Fruit fly (Drosophila melanogaster): ENCODE results near the gene nerfin-2.

nerfin-2 gene

DNA sequence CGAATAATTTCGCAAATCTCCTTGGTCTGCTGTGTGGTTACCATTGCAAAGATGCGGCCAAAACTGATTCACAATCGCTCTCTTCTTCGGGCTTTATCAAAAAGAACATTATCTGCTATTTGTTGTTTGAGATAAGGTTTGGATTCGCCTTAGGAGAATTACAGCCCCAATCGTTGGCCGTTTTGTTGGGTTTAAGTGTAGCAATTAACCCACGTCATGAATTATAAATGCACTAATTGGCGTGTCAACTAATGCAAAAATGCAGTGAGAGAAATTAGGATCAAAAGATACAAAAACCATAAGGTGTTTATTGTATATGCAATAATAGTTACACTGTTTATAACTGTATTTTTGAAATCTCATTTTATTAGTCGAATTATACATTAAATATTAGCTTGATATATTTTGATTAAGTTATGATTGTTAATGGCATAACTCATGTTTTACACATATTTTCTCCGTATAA is 4.4 kb downstream of the nerfin-2 start, which contains the start of gene Alp13:
Gene Alp13 (minus strand): TSS at position 51 of the 466 bp plus-strand sequence.
- TF ChIP-seq CG17801 (GFP tag; optimal IDR thresholded peaks at IDR 0.05; ENCODE audit: partially characterized antibody) = peak; percentile 41

DNA sequence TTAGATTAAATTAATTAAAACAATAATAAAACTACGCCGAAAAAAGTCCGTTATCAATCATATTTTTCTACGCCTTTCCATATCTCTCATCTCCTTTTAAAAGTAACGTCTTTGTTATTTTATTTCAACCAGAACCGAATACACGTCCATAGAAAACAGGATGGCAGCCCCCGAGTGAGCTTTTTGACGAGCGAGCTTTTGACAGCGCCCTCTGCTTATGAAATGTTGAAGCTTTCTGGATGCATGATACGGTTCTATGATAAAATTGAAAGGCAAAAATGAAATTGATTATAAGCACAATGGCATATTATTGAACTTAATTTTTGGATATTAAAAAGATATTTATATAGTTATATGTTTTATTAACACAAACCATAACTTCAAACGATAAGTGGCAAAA is 5.7 kb downstream of the nerfin-2 start:
- TF ChIP-seq CG17801 (GFP tag; optimal IDR thresholded peaks at IDR 0.05; ENCODE audit: partially characterized antibody) = peak; percentile 56

DNA sequence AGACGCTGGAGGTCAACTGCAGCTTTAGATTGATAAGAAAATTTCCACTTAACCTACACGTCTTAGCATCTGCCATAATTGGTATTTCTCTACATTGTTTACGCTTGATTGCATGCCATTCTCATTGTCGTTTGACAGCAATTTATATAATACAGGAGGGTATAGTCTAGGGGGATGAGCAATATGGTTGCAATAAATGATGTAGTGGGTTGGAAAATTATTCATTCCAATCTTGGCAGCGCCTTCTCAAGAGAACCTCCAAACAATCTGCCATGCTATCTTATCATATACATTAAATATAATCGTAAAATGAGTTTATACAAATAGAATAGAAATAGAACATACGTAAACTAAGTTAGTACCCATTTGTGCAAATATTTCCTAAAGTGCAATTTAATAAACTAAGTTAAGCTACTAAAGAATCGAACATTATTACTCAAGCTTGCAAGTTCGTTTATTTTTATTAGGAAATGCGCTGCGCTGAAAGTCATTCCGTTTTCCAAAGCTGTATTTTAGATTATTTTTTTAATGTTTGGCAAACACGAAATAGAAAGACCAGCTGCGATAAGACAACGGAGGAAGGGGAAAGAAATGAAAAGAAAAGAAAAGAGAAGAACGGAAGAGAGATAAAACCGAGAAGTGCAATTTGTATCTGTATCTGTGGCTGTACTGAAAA is 7.7 kb downstream of the nerfin-2 start:
- no peak for TF ChIP-seq CG17801 (GFP tag; optimal IDR thresholded peaks at IDR 0.05; ENCODE audit: partially characterized antibody)

DNA sequence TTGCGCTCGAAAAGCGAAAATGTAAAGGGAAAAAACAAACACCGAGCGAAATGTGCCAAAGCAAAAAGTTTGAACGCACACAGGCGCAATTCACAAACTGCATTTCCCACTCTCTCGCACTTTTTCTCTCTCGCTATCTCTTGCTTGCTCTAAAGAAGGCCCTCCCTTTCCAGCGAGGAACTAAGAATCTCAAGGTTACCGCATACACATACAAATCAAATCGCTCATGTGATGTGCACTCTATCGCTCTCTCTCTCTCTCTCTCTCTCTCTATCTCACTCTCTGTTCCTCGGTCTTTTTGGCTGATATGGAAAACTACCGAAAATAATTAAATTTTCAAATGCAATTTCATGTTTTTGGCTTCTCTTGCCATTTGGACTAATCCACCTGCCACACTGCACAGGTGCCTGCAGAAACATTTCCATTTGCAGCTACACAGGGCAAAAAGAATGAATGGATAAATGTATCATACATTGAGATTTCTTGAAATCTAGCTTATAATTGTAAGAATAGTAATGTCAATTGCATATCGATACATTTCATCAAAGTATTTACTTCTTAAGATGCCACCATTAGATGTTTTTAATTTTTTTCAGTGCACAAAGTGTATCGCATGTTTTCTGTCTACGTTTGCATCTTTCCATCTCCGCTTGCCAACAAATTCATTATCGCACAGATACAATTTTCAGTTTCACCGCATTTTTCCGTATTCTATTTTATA is 8.5 kb downstream of the nerfin-2 start:
- TF ChIP-seq CG17801 (GFP tag; optimal IDR thresholded peaks at IDR 0.05; ENCODE audit: partially characterized antibody) = peak; percentile 78

DNA sequence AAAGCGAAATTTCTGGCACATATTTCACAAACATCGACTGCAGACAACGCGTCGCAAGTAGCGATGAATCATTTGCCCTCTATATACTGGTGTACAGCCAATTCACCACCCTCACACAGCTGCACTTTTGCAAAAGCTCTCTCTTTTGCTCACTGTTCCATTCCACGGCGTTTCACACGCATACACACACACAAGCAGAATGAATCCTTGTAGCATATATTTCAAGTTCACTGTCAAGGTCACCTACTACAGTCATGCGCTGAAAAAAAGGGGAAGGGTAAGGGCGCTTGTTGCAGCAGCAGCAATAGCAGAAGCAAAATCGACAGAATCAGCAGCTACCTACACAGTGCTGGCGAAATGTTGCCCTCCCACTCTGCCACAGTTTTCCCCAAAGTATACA is 9.8 kb downstream of the nerfin-2 start:
- peak; percentile 6 for TF ChIP-seq CG17801 (GFP tag; optimal IDR thresholded peaks at IDR 0.05; ENCODE audit: partially characterized antibody)

DNA sequence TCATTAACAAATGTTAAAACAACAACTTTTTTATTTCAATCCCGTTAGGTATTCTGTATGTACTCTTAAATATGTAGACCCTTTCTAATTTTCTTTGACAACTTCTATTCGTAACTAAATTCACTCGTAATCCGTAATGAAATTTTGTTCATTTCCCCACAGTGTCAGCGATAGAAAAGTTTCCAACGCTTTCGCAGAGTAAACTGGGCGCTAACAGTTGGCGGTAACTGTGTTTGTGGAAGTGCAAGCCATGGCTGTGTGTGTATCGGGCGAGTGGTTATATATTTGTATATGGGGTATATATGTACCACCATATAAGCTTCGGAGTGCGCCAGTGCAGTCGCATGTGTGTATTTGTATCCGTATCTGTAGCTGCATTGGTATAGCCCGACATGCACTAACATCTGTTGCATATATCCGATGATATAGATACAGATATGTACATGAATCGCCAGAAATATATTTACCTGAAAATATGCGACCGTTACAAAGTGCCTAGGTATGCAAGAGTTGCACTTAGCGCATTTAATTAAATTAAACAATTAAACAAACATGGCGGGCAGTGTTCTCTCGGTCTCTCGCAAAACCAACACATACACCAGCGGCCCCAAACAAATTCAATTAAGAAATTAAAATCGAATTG is 10.7 kb downstream of the nerfin-2 start:
- TF ChIP-seq CG17801 (GFP tag; optimal IDR thresholded peaks at IDR 0.05; ENCODE audit: partially characterized antibody) = no peak

DNA sequence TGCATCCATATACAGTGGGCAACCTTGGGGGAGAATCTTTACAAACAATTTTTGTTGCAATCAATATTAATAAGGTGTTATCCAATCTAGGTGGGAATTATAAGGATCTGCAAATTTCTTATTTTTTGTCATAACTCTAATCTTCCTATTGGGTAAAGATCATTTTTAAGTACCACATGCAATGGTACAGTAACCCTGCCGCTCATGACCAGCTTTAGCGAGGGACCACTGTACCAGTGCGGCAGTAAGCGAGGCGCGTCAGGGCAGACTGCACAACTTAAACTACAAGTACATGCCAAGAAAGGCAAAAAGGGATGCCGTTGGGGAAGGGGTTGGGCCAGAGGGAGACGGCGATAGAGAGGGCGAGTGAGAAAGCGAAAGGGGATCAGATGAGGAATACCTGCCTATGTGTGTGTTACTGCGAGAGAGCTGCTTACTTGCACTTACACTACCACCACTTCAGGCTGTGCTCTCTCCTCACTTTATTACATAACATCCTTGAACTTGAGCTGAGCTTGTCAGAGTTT is 11.7 kb downstream of the nerfin-2 start:
- peak; percentile 52 for TF ChIP-seq CG17801 (GFP tag; optimal IDR thresholded peaks at IDR 0.05; ENCODE audit: partially characterized antibody)

DNA sequence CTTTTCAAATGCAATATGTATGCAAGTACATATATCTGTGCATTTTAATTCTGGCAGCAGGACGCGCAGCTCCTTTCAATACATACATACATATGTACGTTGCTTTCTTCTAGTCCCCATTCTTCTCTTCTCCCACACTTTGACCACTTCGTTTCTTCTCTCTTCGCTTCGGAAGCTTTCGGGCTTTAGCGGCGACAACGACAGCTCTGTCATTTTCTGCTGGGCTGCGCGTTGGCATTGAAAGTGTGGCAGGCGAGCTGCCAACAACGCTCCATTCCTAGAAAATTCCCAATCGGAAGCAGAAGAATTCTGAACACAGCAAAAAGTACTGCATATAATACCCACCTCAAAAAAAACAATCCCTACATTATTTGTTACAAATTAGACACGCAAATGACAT is 12.2 kb downstream of the nerfin-2 start:
- TF ChIP-seq CG17801 (GFP tag; optimal IDR thresholded peaks at IDR 0.05; ENCODE audit: partially characterized antibody) = peak; percentile 4

DNA sequence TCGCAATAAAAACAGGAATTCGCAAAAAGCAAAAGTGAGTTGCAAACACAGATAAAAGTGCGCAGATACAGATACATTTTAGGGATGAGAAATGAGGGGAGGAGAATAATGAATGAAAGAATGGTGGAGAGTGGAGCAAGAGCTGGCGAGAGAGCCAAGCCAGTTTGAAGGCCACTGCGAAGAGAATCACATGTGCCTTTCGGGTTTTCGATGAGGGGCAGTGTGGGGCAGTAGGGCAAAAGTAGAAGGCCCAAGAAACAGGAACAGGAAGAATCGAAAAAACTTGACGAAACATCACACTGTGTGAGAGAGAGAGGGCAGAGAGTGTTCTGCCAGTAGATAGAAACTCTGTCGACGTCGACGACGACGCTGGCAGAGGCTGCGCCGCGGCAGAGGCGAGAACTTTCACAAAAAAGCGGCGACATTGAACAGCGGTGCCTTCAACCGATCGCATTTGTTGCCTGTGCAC is 13.3 kb downstream of the nerfin-2 start:
- TF ChIP-seq CG17801 (GFP tag; optimal IDR thresholded peaks at IDR 0.05; ENCODE audit: partially characterized antibody) = no peak

DNA sequence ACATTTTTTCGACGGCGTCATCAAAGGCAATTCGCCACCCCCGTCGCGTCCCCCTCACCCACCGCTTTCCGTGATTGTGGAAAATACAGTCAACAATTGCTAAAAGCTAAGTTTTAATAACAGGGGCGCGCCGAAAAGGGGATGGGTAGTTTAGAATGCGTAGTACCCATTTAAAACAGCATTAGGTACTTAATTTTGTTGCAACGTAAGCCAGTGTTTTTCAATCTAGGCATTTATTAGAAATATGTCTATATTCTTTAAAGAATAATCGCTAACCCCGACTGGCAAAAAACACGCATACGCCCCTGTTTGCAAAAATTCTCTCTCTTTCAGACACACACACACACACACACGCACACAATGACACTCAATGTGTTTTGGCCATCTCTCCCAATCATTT is 14.0 kb downstream of the nerfin-2 start:
- TF ChIP-seq CG17801 (GFP tag; optimal IDR thresholded peaks at IDR 0.05; ENCODE audit: partially characterized antibody) = peak; percentile 81

DNA sequence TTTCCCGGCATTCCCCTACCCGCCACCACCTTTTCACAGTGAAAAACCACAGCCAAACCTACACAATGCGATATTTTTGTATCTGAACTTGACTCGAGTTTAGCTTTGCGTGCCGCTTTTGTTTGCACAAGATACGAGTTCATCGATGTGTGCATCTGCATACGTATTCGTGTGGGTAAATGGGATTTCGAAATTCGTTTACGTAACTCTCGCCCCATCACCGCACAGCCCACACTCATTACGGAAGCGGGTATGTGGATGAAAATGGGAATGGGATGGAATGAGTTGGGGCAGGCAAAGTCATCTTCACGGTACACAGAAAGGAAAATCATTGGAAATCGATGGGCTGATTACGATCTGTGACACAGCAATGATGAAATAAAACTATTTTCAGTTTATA is 15.3 kb downstream of the nerfin-2 start:
- no peak for TF ChIP-seq CG17801 (GFP tag; optimal IDR thresholded peaks at IDR 0.05; ENCODE audit: partially characterized antibody)

DNA sequence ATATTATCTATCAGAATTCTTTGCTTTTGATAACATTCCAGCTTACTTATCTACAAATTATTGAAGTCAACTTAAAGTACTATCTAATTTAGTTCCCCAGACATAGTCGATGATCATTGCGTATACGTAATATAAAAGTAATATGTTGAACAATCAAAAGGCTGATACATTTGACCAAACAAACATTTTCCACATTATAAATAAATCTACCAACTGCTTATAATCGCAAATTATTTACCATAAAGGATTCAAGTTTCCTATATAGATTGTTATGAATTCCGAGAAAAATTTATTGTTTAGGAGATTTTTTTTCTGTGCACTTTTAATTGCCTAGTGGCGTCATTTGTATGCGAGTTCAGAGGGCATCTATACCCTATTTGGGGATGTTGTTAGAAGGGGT is 15.8 kb downstream of the nerfin-2 start:
- no peak for TF ChIP-seq CG17801 (GFP tag; optimal IDR thresholded peaks at IDR 0.05; ENCODE audit: partially characterized antibody)

DNA sequence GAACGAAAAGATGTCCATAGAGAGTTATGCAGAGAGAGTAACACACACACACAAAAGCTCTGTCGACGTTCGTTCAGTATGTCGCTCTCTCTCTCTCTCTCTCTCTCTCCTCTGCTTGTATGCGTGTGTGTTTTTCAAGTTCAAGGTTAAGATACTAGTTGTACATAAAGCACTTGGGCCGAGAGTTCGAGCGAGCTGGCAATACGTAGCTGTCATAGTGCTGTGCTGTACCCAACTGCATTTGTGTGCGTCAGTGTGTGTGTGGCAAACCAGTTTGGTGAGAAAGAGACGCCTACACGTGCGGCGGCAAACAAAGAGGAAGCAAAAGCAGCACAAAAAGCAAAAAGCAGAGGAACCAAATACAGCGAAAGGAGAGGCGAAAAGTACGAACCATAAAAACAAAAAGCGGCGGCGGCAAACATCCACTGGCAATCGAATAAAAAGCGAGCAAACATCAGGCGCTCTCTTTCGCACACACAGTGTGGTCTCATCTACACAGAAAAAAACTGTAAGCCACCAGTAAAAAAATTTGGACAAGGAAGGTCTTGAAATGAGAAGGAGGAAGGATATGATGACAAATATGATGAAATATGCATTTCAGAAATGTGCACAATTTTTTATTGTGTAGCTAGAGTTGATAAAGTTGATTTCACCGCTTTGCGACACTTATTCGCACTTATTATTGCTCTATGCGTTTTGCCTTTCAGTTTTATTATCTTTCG is 16.4 kb downstream of the nerfin-2 start:
- peak; percentile 6 for TF ChIP-seq CG17801 (GFP tag; optimal IDR thresholded peaks at IDR 0.05; ENCODE audit: partially characterized antibody)

DNA sequence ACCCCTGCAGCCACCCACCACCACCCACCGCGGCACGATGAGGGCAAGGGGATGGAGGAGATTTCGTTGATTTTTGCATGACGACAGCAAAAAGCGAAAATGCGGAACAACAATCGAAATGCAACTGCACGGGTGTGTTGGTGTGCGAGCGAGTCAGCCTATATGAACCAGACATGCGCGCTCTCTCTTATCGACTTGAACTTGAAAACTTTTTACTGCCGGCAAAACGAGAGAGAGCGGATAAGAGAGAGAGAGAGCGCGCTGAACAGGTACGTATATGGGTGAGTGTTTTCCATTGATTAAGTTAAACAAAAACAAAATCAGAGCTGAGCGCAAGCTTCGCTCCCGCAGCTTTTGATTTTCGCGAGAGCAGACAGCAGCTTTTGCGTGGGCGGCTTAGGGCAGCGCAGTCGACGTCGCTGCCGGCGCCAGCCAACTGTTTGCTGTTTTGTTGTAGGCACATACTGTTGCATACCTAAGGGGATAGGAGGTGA is 18.3 kb downstream of the nerfin-2 start:
- peak; percentile 22 for TF ChIP-seq CG17801 (GFP tag; optimal IDR thresholded peaks at IDR 0.05; ENCODE audit: partially characterized antibody)

DNA sequence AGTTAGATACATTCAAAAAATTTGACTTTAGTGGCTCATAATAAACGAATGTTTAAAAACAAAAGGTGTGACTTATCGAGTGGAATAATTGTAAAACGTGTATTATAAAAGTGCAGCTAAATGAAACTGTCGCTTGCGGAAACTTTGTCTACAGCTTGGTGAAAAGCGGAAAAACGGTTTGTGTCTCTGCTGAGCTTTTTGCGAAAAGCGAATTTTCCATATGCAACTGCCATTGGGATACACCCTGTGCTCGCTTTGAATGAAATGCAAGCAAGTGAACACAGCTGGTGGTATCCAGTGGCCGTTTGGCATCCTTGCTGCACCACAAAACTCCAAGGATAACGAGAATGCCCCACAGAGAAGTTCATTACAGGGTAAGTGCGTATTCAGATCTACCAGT is 20.0 kb downstream of the nerfin-2 start:
- TF ChIP-seq CG17801 (GFP tag; optimal IDR thresholded peaks at IDR 0.05; ENCODE audit: partially characterized antibody) = no peak

Measured in ovary, adult (tissue).